Fruit fly (Drosophila melanogaster): ENCODE data around the gene CG15395.

DNA sequence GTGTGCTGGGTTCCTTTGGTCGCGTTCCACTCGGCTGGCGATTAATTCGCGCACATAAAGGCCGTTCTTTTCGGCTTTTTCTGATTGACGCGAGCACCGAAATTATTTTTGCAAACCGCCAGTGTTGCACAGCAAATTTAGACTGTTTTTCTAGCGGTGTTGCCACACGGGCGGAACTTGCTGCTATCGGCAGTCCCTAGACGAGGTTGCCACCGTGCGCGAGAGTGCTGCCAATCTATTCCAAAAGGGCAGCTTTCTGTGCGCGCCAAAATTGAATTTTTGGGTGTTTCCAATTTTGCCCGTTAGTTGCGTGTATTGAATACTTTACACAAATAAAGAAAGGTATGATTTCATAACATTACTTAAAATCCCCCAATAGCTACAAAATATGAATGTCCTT is 24.5 kb upstream of the CG15395 start, which contains the start of gene Drp1:
- TF ChIP-seq kay (GFP tag; ENCODE audit: borderline replicate concordance) (no peak), toe (GFP tag; optimal IDR thresholded peaks at IDR 0.05) (no peak), Crg-1 (GFP tag; optimal IDR thresholded peaks at IDR 0.05) (peak; percentile 74), CG33017 (tag; optimal IDR thresholded peaks at IDR 0.05) (no peak), CG14711 (tag; optimal IDR thresholded peaks at IDR 0.05) (peak; percentile 3), Hr96 (GFP tag; optimal IDR thresholded peaks at IDR 0.05) (peak; percentile 41)

Measured in whole organism, adult.